Worm (Caenorhabditis elegans) whole organism, L2 larva: Measurements from ENCODE around the gene srh-40.

ENCODE experiments used
- C34F6.9 ChIP-seq: fragments of 150-350 bp; optimal IDR thresholded peaks from 2 replicates; lab custom pipeline; 2014; ENCODE audit warnings: missing biosample characterization, missing genetic modification characterization
- F13H6.1 ChIP-seq: sonication (generic microtip); optimal IDR thresholded peaks from 2 replicates; lab custom pipeline; 2016; ENCODE audit warnings: missing genetic modification characterization, missing compliant biosample characterization
- R02D3.7 ChIP-seq: fragments of 150-350 bp; optimal IDR thresholded peaks from 2 replicates; lab custom pipeline; 2014; ENCODE audit warnings: missing biosample characterization, missing genetic modification characterization
- Y55F3AM.14 ChIP-seq: fragments of 200-800 bp; sonication (Bioruptor generic); optimal IDR thresholded peaks from 2 replicates; lab custom pipeline; 2018; ENCODE audit warnings: mild to moderate bottlenecking, missing genetic modification characterization, missing compliant biosample characterization
- alr-1 ChIP-seq: fragments of 150-350 bp; optimal IDR thresholded peaks from 2 replicates; lab custom pipeline; 2014; ENCODE audit warnings: missing biosample characterization, missing genetic modification characterization
- ama-1 ChIP-seq: fragments of 150-350 bp; optimal IDR thresholded peaks from 2 replicates; lab custom pipeline; 2018; ENCODE audit warnings: inconsistent platforms
- blmp-1 ChIP-seq: sonication (generic microtip); optimal IDR thresholded peaks from 2 replicates; lab custom pipeline; 2017; ENCODE audit warnings: missing genetic modification characterization, mild to moderate bottlenecking, missing compliant biosample characterization, antibody characterized with exemption, moderate library complexity; ENCODE audit not compliant: insufficient read depth
- ceh-16 ChIP-seq: fragments of 150-350 bp; optimal IDR thresholded peaks from 2 replicates; lab custom pipeline; 2014; ENCODE audit warnings: missing biosample characterization, missing genetic modification characterization
- ceh-82 ChIP-seq: fragments of 150-350 bp; optimal IDR thresholded peaks from 2 replicates; lab custom pipeline; 2014; ENCODE audit warnings: missing biosample characterization, missing genetic modification characterization
- elt-1 ChIP-seq: fragments of 150-350 bp; optimal IDR thresholded peaks from 2 replicates; lab custom pipeline; 2014; ENCODE audit warnings: missing biosample characterization, missing genetic modification characterization
- elt-3 ChIP-seq: sonication (generic microtip); optimal IDR thresholded peaks from 2 replicates; lab custom pipeline; 2017; ENCODE audit warnings: missing biosample characterization, missing genetic modification characterization
- fos-1 ChIP-seq: fragments of 150-350 bp; optimal IDR thresholded peaks from 2 replicates; lab custom pipeline; 2014; ENCODE audit warnings: missing biosample characterization, missing genetic modification characterization
- gmeb-1 ChIP-seq: fragments of 150-350 bp; optimal IDR thresholded peaks from 2 replicates; lab custom pipeline; 2014; ENCODE audit warnings: missing biosample characterization, missing genetic modification characterization
- lin-11 ChIP-seq: fragments of 150-350 bp; sonication (generic microtip); optimal IDR thresholded peaks from 2 replicates; lab custom pipeline; 2014; ENCODE audit warnings: missing biosample characterization, missing genetic modification characterization, inconsistent platforms, mixed read lengths
- lin-39 ChIP-seq: fragments of 150-350 bp; optimal IDR thresholded peaks from 2 replicates; lab custom pipeline; 2014; ENCODE audit warnings: missing biosample characterization, missing genetic modification reagents, missing genetic modification characterization
- mab-5 ChIP-seq: fragments of 150-350 bp; optimal IDR thresholded peaks from 2 replicates; lab custom pipeline; 2014; ENCODE audit warnings: missing biosample characterization, missing genetic modification characterization
- mbf-1 ChIP-seq: sonication (generic microtip); optimal IDR thresholded peaks from 2 replicates; lab custom pipeline; 2017; ENCODE audit warnings: missing biosample characterization, missing genetic modification characterization
- mdl-1 ChIP-seq, 2 experiments: fragments of 150-350 bp in 1 of 2; sonication (generic microtip) in 1 of 2; optimal IDR thresholded peaks; 2 replicates each; lab custom pipeline; 2017; ENCODE audit warnings: missing biosample characterization in 2 of 2, missing genetic modification characterization in 2 of 2
- nhr-10 ChIP-seq: sonication (generic microtip); optimal IDR thresholded peaks from 2 replicates; lab custom pipeline; 2017; ENCODE audit warnings: missing biosample characterization, missing genetic modification characterization
- nhr-11 ChIP-seq: fragments of 150-350 bp; optimal IDR thresholded peaks from 2 replicates; lab custom pipeline; 2014; ENCODE audit warnings: missing biosample characterization, missing genetic modification characterization
- nhr-21 ChIP-seq: fragments of 150-350 bp; optimal IDR thresholded peaks from 2 replicates; lab custom pipeline; 2014; ENCODE audit warnings: missing biosample characterization, missing genetic modification characterization
- nhr-23 ChIP-seq: fragments of 150-350 bp; optimal IDR thresholded peaks from 2 replicates; lab custom pipeline; 2014; ENCODE audit warnings: missing biosample characterization, missing genetic modification reagents, missing genetic modification characterization
- nhr-237 ChIP-seq: fragments of 150-350 bp; optimal IDR thresholded peaks from 2 replicates; lab custom pipeline; 2014; ENCODE audit warnings: missing biosample characterization, missing genetic modification characterization
- nhr-25 ChIP-seq: fragments of 150-350 bp; sonication (generic microtip); optimal IDR thresholded peaks from 3 replicates; lab custom pipeline; 2014; ENCODE audit warnings: missing biosample characterization, missing genetic modification characterization
- nhr-6 ChIP-seq: fragments of 150-350 bp; optimal IDR thresholded peaks from 2 replicates; lab custom pipeline; 2014; ENCODE audit warnings: missing biosample characterization, missing genetic modification characterization
- nhr-77 ChIP-seq: fragments of 150-350 bp; optimal IDR thresholded peaks from 2 replicates; lab custom pipeline; 2014; ENCODE audit warnings: missing biosample characterization, missing genetic modification characterization
- snpc-4 ChIP-seq: fragments of 150-350 bp; optimal IDR thresholded peaks from 2 replicates; lab custom pipeline; 2014; ENCODE audit warnings: missing biosample characterization, missing genetic modification characterization
- unc-39 ChIP-seq: fragments of 150-350 bp; optimal IDR thresholded peaks from 2 replicates; lab custom pipeline; 2014; ENCODE audit warnings: missing biosample characterization, missing genetic modification characterization
- unc-55 ChIP-seq: fragments of 150-350 bp; sonication (generic microtip); optimal IDR thresholded peaks from 3 replicates; lab custom pipeline; 2014; ENCODE audit warnings: missing biosample characterization, missing genetic modification reagents, missing genetic modification characterization
- unc-62 ChIP-seq: fragments of 150-350 bp; optimal IDR thresholded peaks from 2 replicates; lab custom pipeline; 2014; ENCODE audit warnings: missing biosample characterization, missing genetic modification reagents, missing genetic modification characterization
- zag-1 ChIP-seq: fragments of 150-350 bp; optimal IDR thresholded peaks from 2 replicates; lab custom pipeline; 2014; ENCODE audit warnings: missing biosample characterization, missing genetic modification characterization
- ztf-1 ChIP-seq: fragments of 200-800 bp; sonication (Bioruptor generic); conservative IDR thresholded peaks from 2 replicates; pipeline ENCODE4 v1.3.6; 2022; ENCODE audit warnings: missing genetic modification characterization, missing compliant biosample characterization
- ztf-11 ChIP-seq: sonication (generic microtip); optimal IDR thresholded peaks from 2 replicates; lab custom pipeline; 2017; ENCODE audit warnings: missing biosample characterization, missing genetic modification characterization

srh-40 gene

ce11 chrIII:6610522-6610921 lies at the start of gene srh-40:
Gene srh-40 (plus strand): TSS chrIII:6610822.
- TF ChIP-seq ceh-82 (tag; lab: Kevin White, UChicago) (no peak), nhr-11 (tag; lab: Kevin White, UChicago) (no peak), blmp-1 (tag; lab: Kevin White, UChicago) (no peak), Y55F3AM.14 (GFP tag; lab: Kevin White, UChicago) (no peak), elt-3 (tag; lab: Kevin White, UChicago) (no peak), nhr-10 (tag; lab: Kevin White, UChicago) (no peak), alr-1 (tag; lab: Kevin White, UChicago) (no peak), nhr-23 (tag; lab: Kevin White, UChicago) (no peak), nhr-77 (no peak), lin-39 (tag; lab: Kevin White, UChicago) (no peak), F13H6.1 (no peak), unc-39 (tag; lab: Kevin White, UChicago) (no peak), nhr-25 (tag; lab: Kevin White, UChicago) (no peak), C34F6.9 (tag; lab: Kevin White, UChicago) (no peak), unc-62 (GFP tag; lab: Kevin White, UChicago) (no peak), mdl-1 (tag; optimal IDR thresholded peaks at IDR 0.05; lab: Kevin White, UChicago) (no peak), ztf-1 (GFP tag; lab: Robert Waterston, UW) (no peak), nhr-237 (tag; lab: Kevin White, UChicago) (no peak), lin-11 (tag; lab: Kevin White, UChicago) (no peak), ceh-16 (tag; lab: Kevin White, UChicago) (no peak)

ce11 chrIII:6577159-6577558 lies 33.5 kb upstream of the srh-40 start:
- TF ChIP-seq mab-5 (tag; lab: Kevin White, UChicago) (no peak), C34F6.9 (tag; lab: Kevin White, UChicago) (no peak), gmeb-1 (no peak), nhr-6 (tag; lab: Kevin White, UChicago) (no peak), unc-55 (GFP tag; lab: Kevin White, UChicago) (no peak)

- no peak for TF ChIP-seq mbf-1 (tag; lab: Kevin White, UChicago)
Measured at ce11 chrIII:6578505-6578904, 32.1 kb upstream of the srh-40 start, which contains the start of gene F27B3.6. Gene F27B3.6 (minus strand): TSS chrIII:6578605.

DNA sequence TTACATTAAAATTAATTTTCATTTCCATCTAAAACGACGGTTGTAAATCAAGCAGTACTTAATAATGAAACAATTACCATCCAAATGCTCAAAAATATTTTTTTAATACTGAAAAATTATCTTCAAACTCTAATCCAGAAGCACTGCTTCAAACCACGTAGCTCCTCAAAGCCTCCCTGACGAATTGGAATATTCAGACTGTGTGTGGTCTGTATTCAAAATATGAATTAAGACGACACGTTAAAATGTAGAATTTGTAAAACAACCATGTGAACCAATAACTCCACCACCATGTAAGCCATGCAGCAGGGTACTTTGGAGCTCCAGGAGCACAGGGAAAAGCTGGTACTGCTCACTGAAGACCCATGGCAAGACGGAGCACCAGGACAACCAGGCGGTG lies 31.2 kb upstream of the srh-40 start, which contains the start of gene F27B3.8:
Gene F27B3.8, plus strand, starts transcription at position 301 of the 400 bp plus-strand sequence.
- TF ChIP-seq lin-11 (tag; lab: Kevin White, UChicago) = no peak
- TF ChIP-seq R02D3.7 (tag; lab: Kevin White, UChicago) = no peak
- TF ChIP-seq nhr-21 (tag; lab: Kevin White, UChicago) = no peak
- no peak for TF ChIP-seq elt-1 (tag; lab: Kevin White, UChicago)
- no peak for TF ChIP-seq snpc-4
- TF ChIP-seq ztf-11 (tag; lab: Kevin White, UChicago) = no peak
- TF ChIP-seq nhr-25 (tag; lab: Kevin White, UChicago) = no peak

ce11 chrIII:6581585-6581984 lies 29.0 kb upstream of the srh-40 start, which contains the start of gene acr-21:
Gene acr-21 (plus strand): TSS chrIII:6581885.
- TF ChIP-seq fos-1 (tag; lab: Kevin White, UChicago) (no peak), R02D3.7 (tag; lab: Kevin White, UChicago) (no peak), Y55F3AM.14 (GFP tag; lab: Kevin White, UChicago) (no peak), zag-1 (tag; lab: Kevin White, UChicago) (no peak), nhr-11 (tag; lab: Kevin White, UChicago) (no peak), C34F6.9 (tag; lab: Kevin White, UChicago) (no peak), nhr-10 (tag; lab: Kevin White, UChicago) (no peak), blmp-1 (tag; lab: Kevin White, UChicago) (no peak), lin-39 (tag; lab: Kevin White, UChicago) (no peak), nhr-77 (no peak), ama-1 (lab: Kevin White, UChicago) (no peak)
